Fruit fly (Drosophila melanogaster) whole organism, pupa: ENCODE measurements around the gene TwdlZ.

ENCODE experiments used
- CG10348 ChIP-seq: fragments of 200-800 bp; sonication (Bioruptor generic); IDR thresholded peaks from 2 replicates; pipeline ENCODE4 v1.3.6; 2022; ENCODE audit warnings: missing biosample characterization, missing genetic modification characterization
- CG12605 ChIP-seq: fragments of 200-800 bp; sonication (Bioruptor generic); IDR thresholded peaks from 2 replicates; pipeline ENCODE4 v1.3.6; 2022; ENCODE audit warnings: missing biosample characterization, missing genetic modification characterization
- CG13204 ChIP-seq: fragments of 200-800 bp; sonication (Bioruptor generic); optimal IDR thresholded peaks from 2 replicates; lab custom pipeline; 2018; ENCODE audit warnings: missing biosample characterization, mild to moderate bottlenecking, missing genetic modification characterization, moderate library complexity
- CG14655 ChIP-seq: fragments of 200-800 bp; sonication (Bioruptor generic); optimal IDR thresholded peaks from 3 replicates; lab custom pipeline; 2017; ENCODE audit warnings: mild to moderate bottlenecking, missing biosample characterization, missing genetic modification reagents, missing genetic modification characterization
- CG15710 ChIP-seq: fragments of 200-800 bp; sonication (Bioruptor generic); optimal IDR thresholded peaks from 2 replicates; lab custom pipeline; 2018; ENCODE audit warnings: missing biosample characterization, mild to moderate bottlenecking, missing genetic modification characterization, moderate library complexity
- CG17806 ChIP-seq: fragments of 200-800 bp; sonication (Bioruptor generic); optimal IDR thresholded peaks from 2 replicates; lab custom pipeline; 2018; ENCODE audit warnings: missing biosample characterization, mild to moderate bottlenecking, missing genetic modification characterization, moderate library complexity
- CG32121 ChIP-seq: fragments of 200-800 bp; sonication (Bioruptor generic); IDR thresholded peaks from 2 replicates; pipeline ENCODE4 v1.3.6; 2022; ENCODE audit warnings: missing biosample characterization, missing genetic modification characterization
- CG34367 ChIP-seq: fragments of 200-800 bp; sonication (Bioruptor generic); optimal IDR thresholded peaks from 2 replicates; lab custom pipeline; 2018; ENCODE audit warnings: missing biosample characterization, mild to moderate bottlenecking, missing genetic modification characterization
- CG4496 ChIP-seq: fragments of 200-800 bp; sonication (Bioruptor generic); IDR thresholded peaks from 3 replicates; pipeline ENCODE4 v1.3.6; 2022; ENCODE audit warnings: missing biosample characterization, missing genetic modification characterization
- CG8159 ChIP-seq: fragments of 200-800 bp; sonication (Bioruptor generic); optimal IDR thresholded peaks from 3 replicates; lab custom pipeline; 2018; ENCODE audit warnings: missing biosample characterization, mild to moderate bottlenecking, missing genetic modification characterization, moderate library complexity
- CG8301 ChIP-seq: fragments of 200-800 bp; sonication (Bioruptor generic); optimal IDR thresholded peaks from 2 replicates; lab custom pipeline; 2018; ENCODE audit warnings: missing biosample characterization, mild to moderate bottlenecking, missing genetic modification characterization
- CG9948 ChIP-seq: fragments of 200-800 bp; sonication (Bioruptor generic); optimal IDR thresholded peaks from 2 replicates; lab custom pipeline; 2018; ENCODE audit warnings: missing biosample characterization, mild to moderate bottlenecking, missing genetic modification characterization, moderate library complexity
- D1 ChIP-seq: fragments of 200-800 bp; sonication (Bioruptor generic); optimal IDR thresholded peaks from 2 replicates; lab custom pipeline; 2018; ENCODE audit warnings: missing biosample characterization, mild to moderate bottlenecking, missing genetic modification characterization, moderate library complexity
- EcR ChIP-seq: fragments of 200-800 bp; sonication (Bioruptor generic); optimal IDR thresholded peaks from 3 replicates; lab custom pipeline; 2019; ENCODE audit warnings: missing biosample characterization, missing genetic modification characterization, mild to moderate bottlenecking, moderate library complexity, missing genetic modification reagents
- Ets98B ChIP-seq: fragments of 200-800 bp; sonication (Bioruptor generic); IDR thresholded peaks from 2 replicates; pipeline ENCODE4 v1.3.6; 2022; ENCODE audit warnings: missing biosample characterization, missing genetic modification characterization
- Pif1A ChIP-seq: fragments of 200-800 bp; sonication (Bioruptor generic); optimal IDR thresholded peaks from 3 replicates; lab custom pipeline; 2016; ENCODE audit warnings: missing biosample characterization, missing genetic modification characterization
- Pif1B ChIP-seq: fragments of 200-800 bp; sonication (Bioruptor generic); optimal IDR thresholded peaks from 3 replicates; lab custom pipeline; 2016; ENCODE audit warnings: missing biosample characterization, missing genetic modification characterization
- Snoo ChIP-seq: fragments of 200-800 bp; sonication (Bioruptor generic); optimal IDR thresholded peaks from 3 replicates; lab custom pipeline; 2017; ENCODE audit warnings: missing biosample characterization, mild to moderate bottlenecking, missing genetic modification characterization, inconsistent platforms
- fd96Ca ChIP-seq: fragments of 200-800 bp; sonication (Bioruptor generic); IDR thresholded peaks from 3 replicates; pipeline ENCODE4 v1.3.6; 2022; ENCODE audit warnings: missing biosample characterization, missing genetic modification characterization
- gl ChIP-seq: fragments of 200-800 bp; sonication (Bioruptor generic); optimal IDR thresholded peaks from 2 replicates; lab custom pipeline; 2018; ENCODE audit warnings: missing biosample characterization, mild to moderate bottlenecking, missing genetic modification characterization
- rn ChIP-seq: fragments of 200-800 bp; sonication (Bioruptor generic); IDR thresholded peaks from 2 replicates; pipeline ENCODE4 v1.3.6; 2022; ENCODE audit warnings: missing biosample characterization, missing genetic modification characterization

TwdlZ gene

DNA sequence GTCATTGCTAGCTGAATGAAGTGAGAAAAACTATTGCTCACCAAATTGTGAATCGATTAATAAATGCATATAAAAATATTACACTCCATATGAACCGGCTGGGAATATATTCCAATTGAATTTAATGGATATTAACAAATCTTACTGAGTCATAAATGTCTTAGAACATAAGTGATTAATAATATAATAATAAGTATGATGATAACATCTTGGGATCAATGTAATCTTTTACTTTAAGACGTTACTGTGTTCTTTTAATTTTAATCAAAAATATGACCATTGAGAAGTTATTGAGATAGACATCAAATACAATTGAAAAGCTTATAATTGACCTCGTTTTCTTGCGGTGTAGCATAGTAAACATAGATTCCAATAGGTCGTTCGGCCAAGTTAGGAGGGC lies 45.7 kb upstream of the TwdlZ start:
- TF ChIP-seq CG8301 (tag; lab: Kevin White, UChicago), result no peak
- no peak for TF ChIP-seq CG34367 (tag; lab: Kevin White, UChicago)
- TF ChIP-seq gl (tag; lab: Kevin White, UChicago), result no peak
- no peak for TF ChIP-seq CG12605 (GFP tag; lab: Robert Waterston, UW)
- no peak for TF ChIP-seq Ets98B (GFP tag; lab: Robert Waterston, UW)
- no peak for TF ChIP-seq Pif1A (GFP tag; lab: Kevin White, UChicago)
- TF ChIP-seq Pif1B (GFP tag; lab: Kevin White, UChicago), result no peak
- TF ChIP-seq fd96Ca, result no peak
- no peak for TF ChIP-seq Snoo (tag; lab: Kevin White, UChicago)
- no peak for TF ChIP-seq CG15710 (tag; lab: Kevin White, UChicago)
- TF ChIP-seq D1 (tag; lab: Kevin White, UChicago), result no peak
- no peak for TF ChIP-seq CG9948 (tag; lab: Kevin White, UChicago)
- TF ChIP-seq rn (GFP tag; lab: Robert Waterston, UW), result no peak
- TF ChIP-seq CG13204 (GFP tag; lab: Kevin White, UChicago), result no peak
- TF ChIP-seq CG4496, result no peak

DNA sequence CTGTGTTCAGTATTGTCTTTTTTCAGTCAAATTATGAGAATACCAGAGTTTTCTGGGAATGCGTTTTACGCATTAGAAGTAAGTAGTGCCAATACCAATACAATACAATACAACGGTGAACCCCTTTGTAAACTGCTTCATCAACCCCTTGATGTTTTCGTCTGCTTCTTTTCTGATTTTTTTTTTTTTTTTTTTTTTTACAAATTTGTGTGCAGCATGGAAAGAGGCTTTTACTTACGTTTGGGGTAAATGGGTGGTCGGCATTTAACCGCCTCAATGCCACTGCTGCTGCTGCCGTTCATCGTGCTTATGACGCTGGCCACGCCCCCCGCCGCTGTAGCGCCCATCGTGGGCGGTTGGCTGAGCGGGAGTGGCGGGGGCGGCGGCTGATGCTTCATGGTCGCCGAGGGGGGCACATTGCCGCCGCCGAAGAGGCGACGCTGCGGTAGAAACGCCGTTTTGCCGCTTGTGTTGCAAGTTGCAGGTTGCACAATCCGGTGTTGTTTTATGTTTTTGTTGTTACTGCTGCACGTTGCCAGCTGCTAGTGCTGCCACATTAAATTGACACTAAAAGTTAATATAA lies 44.1 kb upstream of the TwdlZ start:
- TF ChIP-seq CG8159 (tag; lab: Kevin White, UChicago), result no peak
- no peak for TF ChIP-seq CG17806
- TF ChIP-seq CG4496, result 0 out of 3 replicates have a peak, but pooled peaks have one; percentile 25
- TF ChIP-seq Snoo (tag; lab: Kevin White, UChicago), result no peak
- peak; percentile 55 for TF ChIP-seq CG13204 (GFP tag; lab: Kevin White, UChicago)
- TF ChIP-seq D1 (tag; lab: Kevin White, UChicago), result no peak
- no peak for TF ChIP-seq CG9948 (tag; lab: Kevin White, UChicago)
- TF ChIP-seq EcR (GFP tag; lab: Kevin White, UChicago), result no peak
- TF ChIP-seq Pif1A (GFP tag; lab: Kevin White, UChicago), result no peak
- TF ChIP-seq CG14655 (GFP tag; lab: Kevin White, UChicago), result no peak

DNA sequence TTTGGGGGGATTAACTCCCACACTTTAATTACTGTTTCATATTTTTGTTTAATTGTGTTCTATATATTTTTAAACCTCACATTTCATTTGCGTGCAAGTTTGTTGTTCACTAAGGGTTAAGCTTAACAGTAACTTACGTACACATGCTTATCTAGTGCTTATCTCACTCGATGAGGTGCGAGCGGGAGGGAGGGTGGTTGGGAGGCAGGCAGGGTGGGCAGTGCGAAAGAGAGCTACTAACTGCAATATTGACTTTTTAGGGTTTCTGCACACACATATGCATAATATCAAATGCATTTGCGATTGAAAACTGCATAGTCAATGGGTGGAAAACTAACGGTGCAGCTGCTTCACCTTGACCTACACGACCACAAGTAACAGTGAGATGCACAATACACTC lies 43.5 kb upstream of the TwdlZ start:
- TF ChIP-seq D1 (tag; lab: Kevin White, UChicago) (no peak), CG14655 (GFP tag; lab: Kevin White, UChicago) (peak; percentile 9)
- TF ChIP-seq, all 21 proteins: peak for 1

DNA sequence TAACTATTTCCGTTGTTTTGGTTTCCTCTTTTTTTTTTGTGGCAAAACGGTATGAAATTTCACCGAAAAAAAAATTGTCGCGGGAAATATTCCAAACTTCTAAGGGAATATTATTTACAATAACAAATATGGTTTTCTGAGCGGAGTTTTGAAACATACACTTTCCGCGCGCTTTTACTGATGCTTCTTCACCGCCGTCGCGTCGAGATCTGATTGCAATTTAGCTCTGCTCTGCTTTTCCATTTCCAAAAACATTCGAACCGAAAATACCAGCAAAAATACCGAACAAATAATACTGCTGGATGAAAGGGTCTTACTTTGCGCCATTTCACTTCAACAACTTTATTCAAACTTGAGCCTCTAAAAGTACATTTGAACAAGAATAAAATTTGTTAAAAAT lies 43.0 kb upstream of the TwdlZ start, which contains the start of gene Septin4:
Gene Septin4 (minus strand): TSS at position 215 of the 400 bp plus-strand sequence.
- 0 out of 3 replicates have a peak, but pooled peaks have one; percentile 28 for TF ChIP-seq CG4496
- TF ChIP-seq CG8301 (tag; lab: Kevin White, UChicago), result no peak
- no peak for TF ChIP-seq EcR (GFP tag; lab: Kevin White, UChicago)

DNA sequence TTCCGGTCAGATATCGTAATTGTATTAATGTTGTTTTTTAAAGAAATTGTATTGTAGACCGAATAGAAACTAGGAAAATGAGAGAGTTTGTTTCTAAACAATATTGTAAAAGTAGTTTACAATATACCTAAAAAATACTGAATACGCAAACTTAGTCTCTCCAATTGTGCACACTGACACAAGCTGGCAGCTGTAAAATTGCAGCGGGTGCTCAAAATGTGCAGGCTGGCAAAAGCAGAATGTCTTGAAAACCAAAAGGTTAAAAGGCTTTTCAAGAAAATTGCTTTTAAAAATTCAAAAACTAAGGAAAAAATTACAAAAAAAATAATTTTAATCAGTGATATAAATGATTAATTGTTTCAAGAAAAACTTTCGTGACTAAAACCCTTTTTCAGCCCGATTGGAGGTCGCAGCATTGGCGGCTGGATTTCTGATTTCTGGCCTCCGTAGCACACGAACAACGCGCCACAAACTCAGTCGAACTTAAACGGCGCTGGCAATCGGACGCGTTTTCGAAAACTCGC lies 42.3 kb upstream of the TwdlZ start, which contains the start of gene CG4678:
Gene CG4678 (plus strand): TSS at position 474 of the 524 bp plus-strand sequence.
- no peak for TF ChIP-seq CG15710 (tag; lab: Kevin White, UChicago)
- no peak for TF ChIP-seq Pif1A (GFP tag; lab: Kevin White, UChicago)
- TF ChIP-seq CG12605 (GFP tag; lab: Robert Waterston, UW), result no peak
- no peak for TF ChIP-seq CG8159 (tag; lab: Kevin White, UChicago)
- TF ChIP-seq Ets98B (GFP tag; lab: Robert Waterston, UW), result no peak

DNA sequence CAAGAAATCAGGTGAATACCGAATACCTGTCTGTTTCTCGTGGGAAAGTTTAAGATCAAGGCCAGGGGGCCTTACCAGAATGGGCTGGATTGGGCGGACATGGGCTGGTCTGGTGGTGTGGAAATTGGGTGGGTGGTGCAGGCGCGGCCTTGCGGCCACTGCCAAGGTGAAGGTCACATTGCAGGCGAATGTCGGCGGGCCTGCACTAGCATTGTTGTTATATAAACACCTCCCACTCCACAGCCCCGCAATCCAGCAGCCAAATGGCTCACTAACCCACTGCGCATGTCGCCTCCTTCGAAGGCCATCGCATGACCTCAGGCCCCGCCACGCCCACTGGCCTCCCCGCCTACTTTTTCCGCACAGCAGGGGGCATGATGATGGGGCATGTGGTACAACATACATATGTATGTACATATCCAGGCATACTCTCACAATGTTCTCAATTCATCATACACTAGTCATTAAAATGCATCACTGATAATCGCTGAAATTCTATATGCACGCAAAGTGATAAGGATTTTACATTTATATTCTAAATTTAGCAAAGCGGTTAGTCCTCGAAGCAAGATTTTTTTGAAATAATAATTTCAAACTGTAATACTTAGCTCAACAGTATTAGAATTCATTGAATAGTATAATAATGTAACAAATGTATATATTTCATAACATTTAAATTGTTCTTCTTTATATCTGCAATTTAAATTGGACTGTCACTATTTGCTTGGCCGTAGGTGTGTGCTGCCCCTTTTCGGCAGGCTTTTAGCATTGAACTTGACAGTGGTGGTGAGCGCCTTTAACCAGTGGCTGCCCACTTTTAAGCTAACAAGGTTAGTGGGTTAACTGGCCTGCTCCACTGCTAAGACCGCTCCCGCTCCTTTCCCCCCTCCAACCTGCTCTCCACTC lies 41.1 kb upstream of the TwdlZ start:
- TF ChIP-seq gl (tag; lab: Kevin White, UChicago) (no peak), fd96Ca (no peak), EcR (GFP tag; lab: Kevin White, UChicago) (no peak), CG8159 (tag; lab: Kevin White, UChicago) (no peak), CG34367 (tag; lab: Kevin White, UChicago) (no peak), CG9948 (tag; lab: Kevin White, UChicago) (no peak), CG4496 (no peak), CG14655 (GFP tag; lab: Kevin White, UChicago) (peak; percentile 16), rn (GFP tag; lab: Robert Waterston, UW) (no peak), Snoo (tag; lab: Kevin White, UChicago) (peak; percentile 2), CG8301 (tag; lab: Kevin White, UChicago) (peak; percentile 39), CG17806 (no peak), Pif1B (GFP tag; lab: Kevin White, UChicago) (no peak), CG12605 (GFP tag; lab: Robert Waterston, UW) (no peak), CG32121 (GFP tag; lab: Robert Waterston, UW) (no peak), Ets98B (GFP tag; lab: Robert Waterston, UW) (no peak), Pif1A (GFP tag; lab: Kevin White, UChicago) (no peak), CG10348 (GFP tag; lab: Robert Waterston, UW) (no peak), D1 (tag; lab: Kevin White, UChicago) (no peak), CG15710 (tag; lab: Kevin White, UChicago) (no peak), CG13204 (GFP tag; lab: Kevin White, UChicago) (no peak)
